Fruit fly (Drosophila melanogaster) whole organism, embryonic: ENCODE data around the gene Atg12.
A peak's percentile ranks its signal among the peaks of the same experiment; 100 is the strongest.

Source experiments
- ATbp ChIP-seq: fragments of 200-800 bp; sonication (Bioruptor generic); optimal IDR thresholded peaks from 2 replicates; lab custom pipeline; 2017; ENCODE audit warnings: missing biosample characterization, mild to moderate bottlenecking, missing genetic modification characterization, missing genetic modification reagents
- Awh ChIP-seq: fragments of 200-800 bp; sonication (Bioruptor generic); IDR thresholded peaks from 2 replicates; pipeline ENCODE4, ENCODE4 v1.3.6; 2022; ENCODE audit warnings: missing biosample characterization, missing genetic modification characterization
- CG10267 ChIP-seq: fragments of 200-800 bp; sonication (Bioruptor generic); optimal IDR thresholded peaks from 2 replicates; lab custom pipeline; 2018; ENCODE audit warnings: missing biosample characterization, mild to moderate bottlenecking, missing genetic modification characterization, moderate library complexity
- CG12391 ChIP-seq: fragments of 200-800 bp; sonication (Bioruptor generic); optimal IDR thresholded peaks from 3 replicates; lab custom pipeline; 2018; ENCODE audit warnings: missing biosample characterization, mild to moderate bottlenecking, missing genetic modification characterization, moderate library complexity
- CG12769 ChIP-seq: fragments of 200-800 bp; sonication (Bioruptor generic); optimal IDR thresholded peaks from 2 replicates; lab custom pipeline; 2019; ENCODE audit warnings: missing biosample characterization, mild to moderate bottlenecking, missing genetic modification characterization, moderate library complexity
- CG13624 ChIP-seq: fragments of 200-800 bp; sonication (Bioruptor generic); optimal IDR thresholded peaks from 2 replicates; lab custom pipeline; 2016; ENCODE audit warnings: missing biosample characterization, missing genetic modification characterization
- CG15601 ChIP-seq: fragments of 200-800 bp; sonication (Bioruptor generic); optimal IDR thresholded peaks from 3 replicates; lab custom pipeline; 2019; ENCODE audit warnings: missing biosample characterization, mild to moderate bottlenecking, missing genetic modification characterization, moderate library complexity
- CG16815 ChIP-seq: fragments of 200-800 bp; sonication (Bioruptor generic); optimal IDR thresholded peaks from 3 replicates; lab custom pipeline; 2017; ENCODE audit warnings: missing biosample characterization, mild to moderate bottlenecking, missing genetic modification characterization
- CG17328 ChIP-seq: fragments of 200-800 bp; sonication (Bioruptor generic); IDR thresholded peaks from 2 replicates; pipeline ENCODE4 v1.3.6; 2022; ENCODE audit warnings: missing biosample characterization, missing genetic modification characterization
- CG17612 ChIP-seq: fragments of 200-800 bp; sonication (Bioruptor generic); IDR thresholded peaks from 2 replicates; pipeline ENCODE4 v1.3.6; 2022; ENCODE audit warnings: missing biosample characterization, missing genetic modification characterization
- CG30431 ChIP-seq: fragments of 200-800 bp; sonication (Bioruptor generic); optimal IDR thresholded peaks from 2 replicates; lab custom pipeline; 2017; ENCODE audit warnings: missing biosample characterization, missing genetic modification characterization
- CG32532 ChIP-seq: fragments of 200-800 bp; sonication (Bioruptor generic); IDR thresholded peaks from 2 replicates; pipeline ENCODE4 v1.3.6; 2022; ENCODE audit warnings: missing biosample characterization, missing genetic modification characterization
- CG34376 ChIP-seq: fragments of 200-800 bp; sonication (Bioruptor generic); optimal IDR thresholded peaks from 2 replicates; lab custom pipeline; 2018; ENCODE audit warnings: missing biosample characterization, mild to moderate bottlenecking, missing genetic modification characterization
- CG6272 ChIP-seq: fragments of 200-800 bp; sonication (Bioruptor generic); IDR thresholded peaks from 2 replicates; pipeline ENCODE4 v1.3.6; 2022; ENCODE audit warnings: missing biosample characterization, missing genetic modification characterization
- CG7357 ChIP-seq: fragments of 200-800 bp; sonication (Bioruptor generic); IDR thresholded peaks from 3 replicates; pipeline ENCODE4 v1.3.6; 2022; ENCODE audit warnings: missing biosample characterization, missing genetic modification characterization
- CG7963 ChIP-seq: fragments of 200-800 bp; sonication (Bioruptor generic); IDR thresholded peaks from 3 replicates; pipeline ENCODE4 v1.3.6; 2022; ENCODE audit warnings: missing biosample characterization, missing genetic modification characterization; ENCODE audit not compliant: partially characterized antibody
- CG8089 ChIP-seq: fragments of 200-800 bp; sonication (Bioruptor generic); optimal IDR thresholded peaks from 3 replicates; lab custom pipeline; 2016; ENCODE audit warnings: missing biosample characterization, missing genetic modification characterization
- CG8388 ChIP-seq: fragments of 200-800 bp; sonication (Bioruptor generic); optimal IDR thresholded peaks from 2 replicates; lab custom pipeline; 2019; ENCODE audit warnings: missing biosample characterization, mild to moderate bottlenecking, missing genetic modification characterization, moderate library complexity
- CHES-1-like ChIP-seq: fragments of 200-800 bp; sonication (Bioruptor generic); optimal IDR thresholded peaks from 2 replicates; lab custom pipeline; 2016; ENCODE audit warnings: missing biosample characterization, missing genetic modification characterization
- CTCF ChIP-seq: fragments of 200-800 bp; sonication (Bioruptor generic); optimal IDR thresholded peaks from 2 replicates; lab custom pipeline; 2017; ENCODE audit warnings: missing biosample characterization, mild to moderate bottlenecking, missing genetic modification characterization, moderate library complexity
- D19B ChIP-seq: fragments of 200-800 bp; sonication (Bioruptor generic); optimal IDR thresholded peaks from 2 replicates; lab custom pipeline; 2017; ENCODE audit warnings: missing biosample characterization, mild to moderate bottlenecking, missing genetic modification characterization
- Dip3 ChIP-seq: fragments of 200-800 bp; sonication (Bioruptor generic); optimal IDR thresholded peaks from 3 replicates; lab custom pipeline; 2016; ENCODE audit warnings: missing biosample characterization, missing genetic modification characterization
- Ets65A ChIP-seq: fragments of 200-800 bp; sonication (Bioruptor generic); peaks from one replicate; lab custom pipeline; 2016; ENCODE audit warnings: missing biosample characterization, missing genetic modification characterization
- Fer3 ChIP-seq: fragments of 200-800 bp; sonication (Bioruptor generic); optimal IDR thresholded peaks from 2 replicates; lab custom pipeline; 2018; ENCODE audit warnings: missing biosample characterization, mild to moderate bottlenecking, missing genetic modification characterization, moderate library complexity
- Gsc ChIP-seq: fragments of 200-800 bp; sonication (Bioruptor generic); IDR thresholded peaks from 2 replicates; pipeline ENCODE4 v1.3.6; 2022; ENCODE audit warnings: missing biosample characterization, missing genetic modification characterization
- Gug ChIP-seq: fragments of 200-800 bp; sonication (Bioruptor generic); IDR thresholded peaks from 4 replicates; pipeline ENCODE4 v1.3.6; 2022; ENCODE audit warnings: missing biosample characterization, missing genetic modification characterization
- Hmr ChIP-seq: fragments of 200-800 bp; sonication (Bioruptor generic); optimal IDR thresholded peaks from 3 replicates; lab custom pipeline; 2017; ENCODE audit warnings: mild to moderate bottlenecking, missing biosample characterization, missing genetic modification reagents, missing genetic modification characterization
- NfI ChIP-seq: fragments of 200-800 bp; sonication (Bioruptor generic); optimal IDR thresholded peaks from 3 replicates; lab custom pipeline; 2018; ENCODE audit warnings: missing biosample characterization, mild to moderate bottlenecking, missing genetic modification characterization, moderate library complexity
- Pdp1 ChIP-seq, 2 experiments: fragments of 200-800 bp; sonication (Bioruptor generic); optimal IDR thresholded peaks; 3 replicates each; lab custom pipeline; 2016; ENCODE audit warnings: missing biosample characterization in 2 of 2, missing genetic modification characterization in 2 of 2, mild to moderate bottlenecking in 1 of 2, moderate library complexity in 1 of 2
- TFAM ChIP-seq: fragments of 200-800 bp; sonication (Bioruptor generic); optimal IDR thresholded peaks from 2 replicates; lab custom pipeline; 2017; ENCODE audit warnings: missing biosample characterization, missing genetic modification characterization, inconsistent platforms
- chinmo ChIP-seq: fragments of 200-800 bp; sonication (Bioruptor generic); IDR thresholded peaks from 4 replicates; pipeline ENCODE4 v1.3.6; 2022; ENCODE audit warnings: missing biosample characterization, missing genetic modification characterization; ENCODE audit not compliant: partially characterized antibody
- da ChIP-seq: fragments of 200-800 bp; sonication (Bioruptor generic); optimal IDR thresholded peaks from 2 replicates; lab custom pipeline; 2016; ENCODE audit warnings: missing biosample characterization, missing genetic modification characterization
- dmrt99B ChIP-seq: fragments of 200-800 bp; sonication (Bioruptor generic); optimal IDR thresholded peaks from 2 replicates; lab custom pipeline; 2018; ENCODE audit warnings: missing biosample characterization, mild to moderate bottlenecking, missing genetic modification characterization, moderate library complexity
- dysf ChIP-seq: fragments of 200-800 bp; sonication (Bioruptor generic); IDR thresholded peaks from 3 replicates; pipeline ENCODE4 v1.3.6; 2022; ENCODE audit warnings: missing biosample characterization, missing genetic modification characterization
- grau ChIP-seq: fragments of 200-800 bp; optimal IDR thresholded peaks from 3 replicates; lab custom pipeline; 2019; ENCODE audit warnings: missing biosample characterization, mild to moderate bottlenecking, missing genetic modification characterization, moderate library complexity
- her ChIP-seq: fragments of 200-800 bp; sonication (Bioruptor generic); optimal IDR thresholded peaks from 2 replicates; lab custom pipeline; 2016; ENCODE audit warnings: missing biosample characterization, missing genetic modification characterization
- hkb ChIP-seq, 2 experiments: fragments of 200-800 bp in 1 of 2; fragments of >200 bp in 1 of 2; sonication (Bioruptor generic) in 1 of 2; IDR thresholded peaks in 1 of 2; optimal IDR thresholded peaks in 1 of 2; 2 replicates each; pipeline versions ENCODE4 v1.3.6 to Lab custom; 2017 to 2022; ENCODE audit warnings: missing biosample characterization in 1 of 2, missing genetic modification characterization in 1 of 2
- ind ChIP-seq: fragments of 200-800 bp; sonication (Bioruptor generic); optimal IDR thresholded peaks from 3 replicates; lab custom pipeline; 2016; ENCODE audit warnings: missing biosample characterization, missing genetic modification characterization
- lola ChIP-seq, 3 experiments: fragments of >200 bp in 2 of 3; fragments of 200-800 bp in 1 of 3; sonication (Bioruptor generic) in 1 of 3; optimal IDR thresholded peaks; 2 replicates each; lab custom pipeline; 2017 to 2019; ENCODE audit warnings: missing biosample characterization in 3 of 3, missing genetic modification characterization in 3 of 3, mild to moderate bottlenecking in 1 of 3, moderate library complexity in 1 of 3
- luna ChIP-seq: fragments of 200-800 bp; sonication (Bioruptor generic); optimal IDR thresholded peaks from 2 replicates; lab custom pipeline; 2016; ENCODE audit warnings: missing biosample characterization, missing genetic modification characterization
- nerfin-1 ChIP-seq: fragments of 200-800 bp; sonication (Bioruptor generic); optimal IDR thresholded peaks from 3 replicates; lab custom pipeline; 2019; ENCODE audit warnings: missing biosample characterization, mild to moderate bottlenecking, missing genetic modification characterization, moderate library complexity
- org-1 ChIP-seq: fragments of 200-800 bp; sonication (Bioruptor generic); optimal IDR thresholded peaks from 2 replicates; lab custom pipeline; 2017; ENCODE audit warnings: missing biosample characterization, missing genetic modification characterization
- pb ChIP-seq: fragments of 200-800 bp; sonication (Bioruptor generic); optimal IDR thresholded peaks from 3 replicates; lab custom pipeline; 2016; ENCODE audit warnings: missing biosample characterization, missing genetic modification characterization
- peb ChIP-seq: fragments of 200-800 bp; sonication (Bioruptor generic); IDR thresholded peaks from 2 replicates; pipeline ENCODE4 v1.3.6; 2022; ENCODE audit warnings: missing biosample characterization, missing genetic modification characterization
- sens ChIP-seq: fragments of 200-800 bp; sonication (Bioruptor generic); peaks from one replicate; lab custom pipeline; 2016; ENCODE audit warnings: missing biosample characterization, missing genetic modification characterization
- so ChIP-seq: fragments of 200-800 bp; sonication (Bioruptor generic); IDR thresholded peaks from 3 replicates; pipeline ENCODE4 v1.3.6; 2022; ENCODE audit warnings: missing biosample characterization, missing genetic modification characterization
- ssp ChIP-seq: fragments of 200-800 bp; sonication (Bioruptor generic); IDR thresholded peaks from 2 replicates; pipeline ENCODE4 v1.3.6; 2022; ENCODE audit warnings: missing biosample characterization, missing genetic modification characterization
- stc ChIP-seq: fragments of 200-800 bp; sonication (Bioruptor generic); IDR thresholded peaks from 2 replicates; pipeline ENCODE4 v1.3.6; 2022; ENCODE audit warnings: missing biosample characterization, missing genetic modification characterization
- usp ChIP-seq: fragments of >200 bp; optimal IDR thresholded peaks from 2 replicates; lab custom pipeline; 2017; ENCODE audit warnings: missing biosample characterization, missing genetic modification characterization
- zfh2 ChIP-seq: fragments of 200-800 bp; sonication (Bioruptor generic); optimal IDR thresholded peaks from 2 replicates; lab custom pipeline; 2016; ENCODE audit warnings: missing biosample characterization, missing genetic modification characterization

The Atg12 gene

dm6 chr3L:12139232-12139698 is 2.5 kb downstream of the Atg12 start (continued):
- TF ChIP-seq ssp (GFP tag; lab: Robert Waterston, UW) (peak; percentile 45; the same call in 1 of the 2 replicates), usp (GFP tag; lab: Kevin White, UChicago) (no peak), pb (GFP tag; lab: Kevin White, UChicago) (peak; percentile 15), CG8388 (GFP tag; lab: Kevin White, UChicago) (peak; percentile 96), peb (GFP tag; lab: Robert Waterston, UW) (0 out of 2 replicates have a peak, but pooled peaks have one; percentile 14), chinmo (0 out of 4 replicates have a peak, but pooled peaks have one; percentile 76), dmrt99B (tag; lab: Kevin White, UChicago) (peak; percentile 62), Gsc (GFP tag; lab: Robert Waterston, UW) (no peak), CG15601 (tag; lab: Kevin White, UChicago) (peak; percentile 15), ATbp (peak; percentile 49), Hmr (peak; percentile 61), Gug (GFP tag; lab: Robert Waterston, UW) (no peak; the same call in 3 of the 4 replicates), CG10267 (peak; percentile 23), ind (GFP tag; lab: Kevin White, UChicago) (peak; percentile 60), TFAM (GFP tag; lab: Kevin White, UChicago) (no peak), CHES-1-like (GFP tag; lab: Kevin White, UChicago) (peak; percentile 50), Dip3 (GFP tag; lab: Kevin White, UChicago) (peak; percentile 29), CG32532 (GFP tag; lab: Robert Waterston, UW) (peak; percentile 57; the same call in 1 of the 2 replicates), lola (GFP tag; optimal IDR thresholded peaks at IDR 0.05; lab: Kevin White, UChicago) (peak in 1 of 3 experiments; percentile 11), CG7963 (GFP tag; lab: Robert Waterston, UW) (no peak), Ets65A (GFP tag; lab: Kevin White, UChicago) (peak; percentile 91), grau (tag; lab: Kevin White, UChicago) (peak; percentile 92), CG7357 (GFP tag; lab: Robert Waterston, UW) (no peak), CG17328 (0 out of 2 replicates have a peak, but pooled peaks have one; percentile 26), CG12769 (peak; percentile 41), hkb (optimal IDR thresholded peaks at IDR 0.05; lab: Kevin White, UChicago) (no peak), hkb (GFP tag; IDR thresholded peaks at IDR 0.05; lab: Robert Waterston, UW) (peak; percentile 51), da (GFP tag; lab: Kevin White, UChicago) (no peak), CG6272 (GFP tag; lab: Robert Waterston, UW) (0 out of 2 replicates have a peak, but pooled peaks have one; percentile 36), CG30431 (GFP tag; lab: Kevin White, UChicago) (no peak), CG8089 (GFP tag; lab: Kevin White, UChicago) (peak; percentile 8), CG13624 (GFP tag; lab: Kevin White, UChicago) (peak; percentile 57), Pdp1 (GFP tag; optimal IDR thresholded peaks at IDR 0.05; lab: Kevin White, UChicago) (peak; percentile 38 to 40), CG16815 (GFP tag; lab: Kevin White, UChicago) (peak; percentile 13), zfh2 (GFP tag; lab: Kevin White, UChicago) (peak; percentile 54), NfI (GFP tag; lab: Kevin White, UChicago) (peak; percentile 43), sens (peak; percentile 78), dysf (GFP tag; lab: Robert Waterston, UW) (peak; percentile 70), CTCF (GFP tag; lab: Kevin White, UChicago) (no peak), stc (GFP tag; lab: Robert Waterston, UW) (peak; percentile 14; the same call in 1 of the 2 replicates), org-1 (GFP tag; lab: Kevin White, UChicago) (peak; percentile 53), her (GFP tag; lab: Kevin White, UChicago) (peak; percentile 25), Fer3 (tag; lab: Kevin White, UChicago) (peak; percentile 50), nerfin-1 (tag; lab: Kevin White, UChicago) (peak; percentile 38), Awh (GFP tag; lab: Robert Waterston, UW) (peak; percentile 48; the same call in 1 of the 2 replicates), CG34376 (peak; percentile 11), luna (no peak), D19B (GFP tag; lab: Kevin White, UChicago) (peak; percentile 39), CG12391 (peak; percentile 27), CG17612 (GFP tag; lab: Robert Waterston, UW) (no peak), so (GFP tag; lab: Robert Waterston, UW) (0 out of 3 replicates have a peak, but pooled peaks have one; percentile 28)
